Worm (Caenorhabditis elegans) whole organism, mixed stage, embryonic: ENCODE results near the gene sra-32.

Source experiments
- bed-3 ChIP-seq: fragments of 200-800 bp; sonication (Bioruptor generic); optimal IDR thresholded peaks from 3 replicates; lab custom pipeline; 2018; ENCODE audit warnings: mild to moderate bottlenecking, missing genetic modification characterization, moderate library complexity, missing compliant biosample characterization
- elt-1 ChIP-seq: sonication (generic microtip); optimal IDR thresholded peaks from 2 replicates; lab custom pipeline; 2017; ENCODE audit warnings: missing genetic modification characterization, mild to moderate bottlenecking, missing compliant biosample characterization, antibody characterized with exemption, moderate library complexity, borderline replicate concordance; ENCODE audit not compliant: insufficient read depth
- hlh-1 ChIP-seq: fragments of 150-350 bp; optimal IDR thresholded peaks from 2 replicates; lab custom pipeline; 2014; ENCODE audit warnings: missing biosample characterization, missing genetic modification reagents, missing genetic modification characterization
- lin-13 ChIP-seq: fragments of 150-350 bp; optimal IDR thresholded peaks from 2 replicates; lab custom pipeline; 2014; ENCODE audit warnings: missing biosample characterization, missing genetic modification characterization
- mls-2 ChIP-seq: sonication (generic microtip); optimal IDR thresholded peaks from 2 replicates; lab custom pipeline; 2016; ENCODE audit warnings: mild to moderate bottlenecking, missing genetic modification characterization, moderate library complexity, missing compliant biosample characterization
- nhr-12 ChIP-seq: fragments of 150-350 bp; optimal IDR thresholded peaks from 2 replicates; lab custom pipeline; 2014; ENCODE audit warnings: missing biosample characterization, missing genetic modification characterization
- nhr-237 ChIP-seq: fragments of 150-350 bp; optimal IDR thresholded peaks from 2 replicates; lab custom pipeline; 2014; ENCODE audit warnings: missing biosample characterization, missing genetic modification characterization
- nhr-76 ChIP-seq: sonication (generic microtip); optimal IDR thresholded peaks from 2 replicates; lab custom pipeline; 2017; ENCODE audit warnings: missing biosample characterization, missing genetic modification characterization
- pha-4 ChIP-seq: fragments of 150-350 bp; optimal IDR thresholded peaks from 2 replicates; lab custom pipeline; 2018; ENCODE audit warnings: missing biosample characterization, missing genetic modification reagents, missing genetic modification characterization
- sptf-1 ChIP-seq: sonication (generic microtip); optimal IDR thresholded peaks from 2 replicates; lab custom pipeline; 2017; ENCODE audit warnings: mild to moderate bottlenecking, missing genetic modification characterization, moderate library complexity, missing compliant biosample characterization
- unc-39 ChIP-seq: fragments of 150-350 bp; optimal IDR thresholded peaks from 2 replicates; lab custom pipeline; 2014; ENCODE audit warnings: missing biosample characterization, missing genetic modification characterization
- unc-62 ChIP-seq: fragments of 150-350 bp; optimal IDR thresholded peaks from 2 replicates; lab custom pipeline; 2014; ENCODE audit warnings: missing biosample characterization, missing genetic modification reagents, missing genetic modification characterization
- ztf-11 ChIP-seq: fragments of 150-350 bp; optimal IDR thresholded peaks from 2 replicates; lab custom pipeline; 2014; ENCODE audit warnings: missing biosample characterization, missing genetic modification characterization

DNA sequence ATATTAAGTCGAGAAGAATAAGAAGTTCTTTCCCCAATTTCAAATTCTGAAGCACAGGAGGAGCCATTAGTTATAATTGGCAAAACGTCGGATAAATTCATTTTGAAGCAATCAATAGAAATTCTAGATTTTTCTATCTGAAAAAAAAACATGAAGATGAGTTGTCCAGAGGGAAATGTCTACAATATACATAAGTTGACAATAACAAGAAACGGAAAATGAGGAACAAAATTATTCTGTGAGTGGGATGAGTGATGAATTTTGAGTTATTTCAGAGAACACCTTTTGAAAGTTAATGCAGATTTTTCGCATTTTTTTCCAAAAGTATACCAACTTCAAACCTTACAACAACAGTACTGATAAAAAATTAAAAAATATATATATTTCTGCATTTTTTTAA is 8.9 kb upstream of the sra-32 start, which contains the start of gene sra-36:
- TF ChIP-seq nhr-76 (tag; lab: Kevin White, UChicago) (no peak), unc-39 (no peak), hlh-1 (tag; lab: Kevin White, UChicago) (no peak), mls-2 (no peak), lin-13 (tag; lab: Kevin White, UChicago) (no peak), bed-3 (GFP tag; lab: Kevin White, UChicago) (no peak), nhr-12 (tag; lab: Kevin White, UChicago) (no peak), unc-62 (GFP tag; lab: Kevin White, UChicago) (no peak), nhr-237 (tag; lab: Kevin White, UChicago) (no peak), ztf-11 (tag; lab: Kevin White, UChicago) (no peak), pha-4 (no peak), elt-1 (no peak), sptf-1 (tag; lab: Kevin White, UChicago) (no peak)
